Fruit fly (Drosophila melanogaster) whole organism, adult: Measurements from ENCODE around the gene Cyp4g15.

ENCODE experiments used
- CG11617 ChIP-seq: fragments of 200-800 bp; sonication (Bioruptor generic); optimal IDR thresholded peaks from 2 replicates; lab custom pipeline; 2017; ENCODE audit warnings: mild to moderate bottlenecking, missing biosample characterization, missing genetic modification reagents, missing genetic modification characterization
- CG12768 ChIP-seq: fragments of 200-800 bp; sonication (Bioruptor generic); optimal IDR thresholded peaks from 2 replicates; lab custom pipeline; 2017; ENCODE audit warnings: missing biosample characterization, missing genetic modification characterization, mild to moderate bottlenecking, moderate library complexity, missing genetic modification reagents
- CG14711 ChIP-seq: fragments of 200-800 bp; sonication (Bioruptor generic); optimal IDR thresholded peaks from 2 replicates; lab custom pipeline; 2018; ENCODE audit warnings: missing biosample characterization, mild to moderate bottlenecking, missing genetic modification characterization, moderate library complexity
- CG1620 ChIP-seq: fragments of 200-800 bp; sonication (Bioruptor generic); optimal IDR thresholded peaks from 2 replicates; lab custom pipeline; 2016; ENCODE audit warnings: missing biosample characterization, missing genetic modification characterization
- CG33017 ChIP-seq: fragments of 200-800 bp; sonication (Bioruptor generic); optimal IDR thresholded peaks from 2 replicates; lab custom pipeline; 2018; ENCODE audit warnings: missing biosample characterization, mild to moderate bottlenecking, missing genetic modification characterization, moderate library complexity
- CG5204 ChIP-seq: fragments of 200-800 bp; sonication (Bioruptor generic); optimal IDR thresholded peaks from 2 replicates; lab custom pipeline; 2016; ENCODE audit warnings: missing biosample characterization, missing genetic modification characterization
- CG7045 ChIP-seq: fragments of 200-800 bp; sonication (Bioruptor generic); optimal IDR thresholded peaks from 2 replicates; lab custom pipeline; 2017; ENCODE audit warnings: missing biosample characterization, mild to moderate bottlenecking, missing genetic modification characterization
- CG7101 ChIP-seq: fragments of 200-800 bp; sonication (Bioruptor generic); optimal IDR thresholded peaks from 2 replicates; lab custom pipeline; 2018; ENCODE audit warnings: missing biosample characterization, mild to moderate bottlenecking, missing genetic modification characterization, moderate library complexity
- Clk ChIP-seq: fragments of 200-800 bp; sonication (Bioruptor generic); optimal IDR thresholded peaks from 2 replicates; lab custom pipeline; 2017; ENCODE audit warnings: missing biosample characterization, missing genetic modification characterization
- Crg-1 ChIP-seq: fragments of 200-800 bp; sonication (Bioruptor generic); optimal IDR thresholded peaks from 2 replicates; lab custom pipeline; 2016; ENCODE audit warnings: missing biosample characterization, missing genetic modification characterization
- Hr96 ChIP-seq: fragments of 200-800 bp; sonication (Bioruptor generic); optimal IDR thresholded peaks from 2 replicates; lab custom pipeline; 2016; ENCODE audit warnings: missing biosample characterization, missing genetic modification characterization
- Mnt ChIP-seq: fragments of 200-800 bp; sonication (Bioruptor generic); optimal IDR thresholded peaks from 2 replicates; lab custom pipeline; 2016; ENCODE audit warnings: missing biosample characterization, mild to moderate bottlenecking, missing genetic modification characterization
- bab1 ChIP-seq: fragments of 200-800 bp; sonication (Bioruptor generic); optimal IDR thresholded peaks from 3 replicates; lab custom pipeline; 2019; ENCODE audit warnings: missing biosample characterization, mild to moderate bottlenecking, missing genetic modification characterization, moderate library complexity
- cic ChIP-seq: fragments of 200-800 bp; sonication (Bioruptor generic); optimal IDR thresholded peaks from 2 replicates; lab custom pipeline; 2017; ENCODE audit warnings: missing biosample characterization, mild to moderate bottlenecking, missing genetic modification characterization, moderate library complexity
- cnc ChIP-seq, 2 experiments: fragments of >200 bp; optimal IDR thresholded peaks; 2 replicates each; lab custom pipeline; 2017
- kay ChIP-seq: fragments of 200-800 bp; sonication (Bioruptor generic); peaks from one replicate; lab custom pipeline; 2016; ENCODE audit warnings: missing biosample characterization, missing genetic modification characterization, borderline replicate concordance
- ovo ChIP-seq: fragments of 200-800 bp; sonication (Bioruptor generic); optimal IDR thresholded peaks from 2 replicates; lab custom pipeline; 2016; ENCODE audit warnings: missing biosample characterization, missing genetic modification characterization
- pad ChIP-seq: fragments of 200-800 bp; sonication (Bioruptor generic); optimal IDR thresholded peaks from 3 replicates; lab custom pipeline; 2017; ENCODE audit warnings: missing biosample characterization, missing genetic modification characterization, mild to moderate bottlenecking, moderate library complexity, missing genetic modification reagents
- tj ChIP-seq: fragments of 200-800 bp; sonication (Bioruptor generic); optimal IDR thresholded peaks from 3 replicates; lab custom pipeline; 2017; ENCODE audit warnings: missing biosample characterization, mild to moderate bottlenecking, missing genetic modification characterization, moderate library complexity
- toe ChIP-seq: fragments of 200-800 bp; sonication (Bioruptor generic); optimal IDR thresholded peaks from 2 replicates; lab custom pipeline; 2016; ENCODE audit warnings: missing biosample characterization, missing genetic modification characterization

The Cyp4g15 gene

DNA sequence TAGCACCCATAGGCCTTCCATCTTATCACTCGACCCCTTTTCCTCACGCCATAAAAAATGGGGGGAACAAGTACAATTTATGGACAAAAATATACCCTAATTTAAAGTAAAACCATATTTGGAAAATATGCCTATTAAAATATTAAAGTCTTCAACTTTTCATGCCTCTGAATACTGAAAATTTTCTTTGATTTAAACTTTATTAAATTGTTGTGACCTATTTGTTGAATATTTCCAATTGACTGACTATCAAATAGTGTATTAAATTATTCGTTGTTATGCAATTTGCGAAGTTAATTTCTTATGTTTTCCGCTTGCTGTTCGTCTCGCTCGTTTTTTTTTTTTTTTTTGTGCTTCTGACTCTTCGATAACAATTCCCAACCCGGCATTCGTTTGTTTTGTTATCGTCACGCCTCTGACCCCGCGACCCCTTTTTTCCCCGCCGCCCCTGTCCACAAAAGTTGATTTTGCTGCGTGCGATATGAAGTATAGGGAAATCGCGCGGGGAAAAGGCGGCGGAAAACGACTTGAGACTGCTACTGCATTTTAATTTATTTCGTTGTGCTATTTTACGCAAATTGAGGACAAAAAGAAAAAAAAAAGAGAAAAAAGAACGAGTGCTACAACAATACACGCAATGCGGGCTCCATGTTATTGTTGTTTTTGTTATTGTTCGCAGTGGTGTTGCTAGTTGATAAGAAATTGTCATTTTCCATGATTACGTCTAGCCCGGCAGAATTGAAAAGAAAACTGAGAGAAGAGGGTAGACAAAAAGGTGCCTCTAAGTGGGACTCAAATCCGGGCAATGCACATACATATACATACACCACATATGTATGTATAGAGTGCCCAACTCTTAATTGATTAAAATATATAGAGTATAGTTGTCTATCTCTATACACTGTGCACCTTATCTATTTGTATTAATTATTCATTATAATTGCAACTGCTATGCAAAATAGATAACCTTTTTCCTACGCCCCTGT, 45.0 kb downstream of the Cyp4g15 start:
- no peak for TF ChIP-seq ovo
- peak; percentile 59 for TF ChIP-seq bab1 (GFP tag; lab: Kevin White, UChicago)
- TF ChIP-seq CG12768 (GFP tag; lab: Kevin White, UChicago) = no peak
- TF ChIP-seq cic (GFP tag; lab: Kevin White, UChicago) = no peak
- peak; percentile 27 for TF ChIP-seq CG5204 (GFP tag; lab: Kevin White, UChicago)
- TF ChIP-seq tj (GFP tag; lab: Kevin White, UChicago) = peak; percentile 26
- no peak for TF ChIP-seq Mnt (GFP tag; lab: Kevin White, UChicago)
- TF ChIP-seq CG14711 (tag; lab: Kevin White, UChicago) = peak; percentile 52
- no peak for TF ChIP-seq Clk (GFP tag; lab: Kevin White, UChicago)
- no peak for TF ChIP-seq CG1620 (GFP tag; lab: Kevin White, UChicago)
- TF ChIP-seq toe (GFP tag; lab: Kevin White, UChicago) = no peak
- TF ChIP-seq CG33017 (tag; lab: Kevin White, UChicago) = peak; percentile 45
- TF ChIP-seq pad (GFP tag; lab: Kevin White, UChicago) = no peak
- TF ChIP-seq Crg-1 (GFP tag; lab: Kevin White, UChicago) = no peak
- TF ChIP-seq Hr96 (GFP tag; lab: Kevin White, UChicago) = no peak
- TF ChIP-seq CG7045 = no peak
- TF ChIP-seq CG7101 = peak; percentile 53
- no peak for TF ChIP-seq cnc (optimal IDR thresholded peaks at IDR 0.05; lab: Kevin White, UChicago)
- TF ChIP-seq CG11617 (GFP tag; lab: Kevin White, UChicago) = peak; percentile 10
- TF ChIP-seq kay (GFP tag; lab: Kevin White, UChicago) = peak; percentile 66

DNA sequence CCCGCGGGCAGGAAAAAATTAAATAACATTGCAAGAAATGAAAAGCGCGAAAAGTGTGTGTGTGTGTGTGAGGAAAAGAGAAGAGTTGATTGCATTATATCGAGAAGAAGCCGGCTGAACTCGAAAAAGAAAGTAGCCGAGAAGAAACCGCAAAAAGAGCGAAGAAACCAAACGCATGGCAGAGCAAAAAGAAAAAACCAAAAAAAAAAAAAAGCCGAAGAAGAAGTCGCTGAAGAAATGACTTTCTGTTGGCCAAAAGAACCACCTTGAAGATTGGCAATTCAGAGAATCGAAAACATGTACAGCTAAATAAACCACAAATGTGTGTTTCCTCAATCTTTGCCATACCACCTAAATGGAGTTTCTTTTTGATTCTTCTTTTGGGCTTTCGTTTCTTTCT, 47.1 kb downstream of the Cyp4g15 start:
- no peak for TF ChIP-seq pad (GFP tag; lab: Kevin White, UChicago)
- no peak for TF ChIP-seq CG7045
- TF ChIP-seq ovo = no peak
- TF ChIP-seq kay (GFP tag; lab: Kevin White, UChicago) = no peak
- TF ChIP-seq CG14711 (tag; lab: Kevin White, UChicago) = no peak
- no peak for TF ChIP-seq Hr96 (GFP tag; lab: Kevin White, UChicago)
- TF ChIP-seq toe (GFP tag; lab: Kevin White, UChicago) = no peak
- no peak for TF ChIP-seq CG12768 (GFP tag; lab: Kevin White, UChicago)
- no peak for TF ChIP-seq CG1620 (GFP tag; lab: Kevin White, UChicago)
- no peak for TF ChIP-seq CG11617 (GFP tag; lab: Kevin White, UChicago)
- no peak for TF ChIP-seq tj (GFP tag; lab: Kevin White, UChicago)
- no peak for TF ChIP-seq CG7101
- no peak for TF ChIP-seq Clk (GFP tag; lab: Kevin White, UChicago)
- no peak for TF ChIP-seq CG33017 (tag; lab: Kevin White, UChicago)
- no peak for TF ChIP-seq Crg-1 (GFP tag; lab: Kevin White, UChicago)
- TF ChIP-seq cnc (optimal IDR thresholded peaks at IDR 0.05; lab: Kevin White, UChicago) = no peak
- TF ChIP-seq CG5204 (GFP tag; lab: Kevin White, UChicago) = no peak
- TF ChIP-seq bab1 (GFP tag; lab: Kevin White, UChicago) = no peak
- no peak for TF ChIP-seq Mnt (GFP tag; lab: Kevin White, UChicago)
- TF ChIP-seq cic (GFP tag; lab: Kevin White, UChicago) = no peak

DNA sequence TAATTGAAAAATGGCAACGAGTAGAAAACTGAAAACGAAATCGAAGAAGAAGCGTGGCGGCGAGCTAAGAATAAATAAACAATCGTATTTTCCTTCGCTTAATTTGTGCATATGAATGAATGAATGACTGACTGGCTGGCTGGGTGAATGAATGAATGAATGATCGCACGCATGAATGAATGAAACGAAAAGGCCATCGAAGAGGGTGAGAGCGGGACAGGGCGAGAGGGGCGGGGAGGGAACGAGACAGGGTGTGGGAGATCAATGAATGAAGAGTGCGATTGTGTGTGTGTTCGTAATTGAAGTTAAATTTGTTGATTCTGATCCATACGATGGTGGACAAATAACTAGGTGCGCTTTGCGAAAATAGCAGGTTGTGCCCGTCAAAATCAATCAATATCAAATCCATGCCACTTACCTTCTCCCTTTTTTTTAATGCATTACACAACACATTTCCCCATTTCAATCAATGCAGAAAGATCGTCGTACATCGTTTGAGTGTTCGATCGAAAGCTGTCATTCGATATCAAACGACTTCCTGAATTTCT, 50.3 kb downstream of the Cyp4g15 start:
- TF ChIP-seq pad (GFP tag; lab: Kevin White, UChicago) (no peak), CG5204 (GFP tag; lab: Kevin White, UChicago) (no peak), cnc (optimal IDR thresholded peaks at IDR 0.05; lab: Kevin White, UChicago) (no peak), CG12768 (GFP tag; lab: Kevin White, UChicago) (no peak), CG7101 (no peak), CG7045 (no peak), kay (GFP tag; lab: Kevin White, UChicago) (no peak), Clk (GFP tag; lab: Kevin White, UChicago) (no peak), bab1 (GFP tag; lab: Kevin White, UChicago) (no peak), toe (GFP tag; lab: Kevin White, UChicago) (no peak), Mnt (GFP tag; lab: Kevin White, UChicago) (no peak), Crg-1 (GFP tag; lab: Kevin White, UChicago) (no peak), cic (GFP tag; lab: Kevin White, UChicago) (no peak), CG11617 (GFP tag; lab: Kevin White, UChicago) (no peak), ovo (no peak), Hr96 (GFP tag; lab: Kevin White, UChicago) (no peak), CG33017 (tag; lab: Kevin White, UChicago) (no peak), CG14711 (tag; lab: Kevin White, UChicago) (no peak), tj (GFP tag; lab: Kevin White, UChicago) (no peak), CG1620 (GFP tag; lab: Kevin White, UChicago) (no peak)

DNA sequence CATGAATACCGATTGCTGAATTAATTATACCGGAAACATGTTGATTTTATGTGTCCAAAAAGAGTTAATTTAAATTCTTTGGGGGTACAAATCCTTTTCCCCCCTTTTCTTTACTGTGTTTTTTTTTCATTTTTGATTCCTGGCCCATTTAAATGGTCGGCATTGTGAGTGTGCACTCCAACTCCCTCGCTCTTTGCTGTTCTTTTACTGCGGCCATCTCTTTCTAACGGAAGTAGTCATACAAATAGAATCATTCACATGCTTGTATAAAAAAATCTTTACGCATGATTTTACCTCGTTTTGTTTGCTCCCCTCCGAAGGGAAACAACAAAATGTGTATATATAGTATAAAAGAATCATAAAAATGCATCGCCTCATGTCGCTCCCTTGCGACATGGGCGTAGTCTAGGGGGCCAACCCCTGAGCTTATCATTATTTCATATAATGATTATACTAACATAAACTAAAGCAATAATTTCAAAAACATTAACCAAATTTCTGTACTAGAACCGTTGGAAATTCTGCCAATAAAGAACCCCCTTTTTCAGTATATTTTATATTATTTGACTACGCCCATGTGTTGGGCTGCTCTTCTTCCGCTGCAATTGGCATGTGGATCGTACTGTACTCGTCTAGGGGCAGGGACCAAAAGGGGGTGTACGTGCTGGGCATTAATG, 51.3 kb downstream of the Cyp4g15 start:
- peak; percentile 1 for TF ChIP-seq bab1 (GFP tag; lab: Kevin White, UChicago)
- TF ChIP-seq cic (GFP tag; lab: Kevin White, UChicago) = no peak
- TF ChIP-seq CG5204 (GFP tag; lab: Kevin White, UChicago) = peak; percentile 32
- peak; percentile 66 for TF ChIP-seq kay (GFP tag; lab: Kevin White, UChicago)
- no peak for TF ChIP-seq pad (GFP tag; lab: Kevin White, UChicago)
